Worm (Caenorhabditis elegans) whole organism, dauer: ENCODE measurements around the gene F48F5.8.

Experiments
- unc-62 ChIP-seq: sonication (generic microtip); optimal IDR thresholded peaks from 2 replicates; lab custom pipeline; 2017; ENCODE audit warnings: missing biosample characterization, missing genetic modification reagents, missing genetic modification characterization

F48F5.8 gene

ce11 chrV:20425183-20425400, at the start of gene F48F5.8, which contains the start of gene fce-2:
F48F5.8 (plus strand) TSS chrV:20425342.
fce-2 (plus strand) TSS chrV:20425301.
- TF ChIP-seq unc-62 (GFP tag; lab: Kevin White, UChicago): no peak

- no peak for TF ChIP-seq unc-62 (GFP tag; lab: Kevin White, UChicago)
Observed at ce11 chrV:20376070-20376469, 49.1 kb upstream of the F48F5.8 start.

- TF ChIP-seq unc-62 (GFP tag; lab: Kevin White, UChicago): no peak
Observed at ce11 chrV:20380320-20380719, 44.8 kb upstream of the F48F5.8 start, which contains the start of gene K02E2.6. K02E2.6 (plus strand) TSS chrV:20380561.

- no peak for TF ChIP-seq unc-62 (GFP tag; lab: Kevin White, UChicago)
Observed at ce11 chrV:20383065-20383609, 42.0 kb upstream of the F48F5.8 start, which contains the start of gene K02E2.11. K02E2.11 (plus strand) TSS chrV:20383315.

- no peak for TF ChIP-seq unc-62 (GFP tag; lab: Kevin White, UChicago)
Observed at ce11 chrV:20386942-20387341, 38.2 kb upstream of the F48F5.8 start, which contains the start of gene K02E2.7. K02E2.7 (minus strand) TSS chrV:20387042.

ce11 chrV:20387415-20387814, 37.7 kb upstream of the F48F5.8 start, which contains the start of gene F53H2.1:
F53H2.1 (plus strand) TSS chrV:20387715.
- TF ChIP-seq unc-62 (GFP tag; lab: Kevin White, UChicago): no peak

- no peak for TF ChIP-seq unc-62 (GFP tag; lab: Kevin White, UChicago)
Observed at ce11 chrV:20393773-20394172, 31.4 kb upstream of the F48F5.8 start, which contains the start of gene cnc-7. cnc-7 (plus strand) TSS chrV:20394073.

ce11 chrV:20399532-20400068, 25.5 kb upstream of the F48F5.8 start:
- no peak for TF ChIP-seq unc-62 (GFP tag; lab: Kevin White, UChicago)

ce11 chrV:20402842-20403241, 22.3 kb upstream of the F48F5.8 start:
- TF ChIP-seq unc-62 (GFP tag; lab: Kevin White, UChicago): no peak

ce11 chrV:20406817-20407216, 18.3 kb upstream of the F48F5.8 start:
- no peak for TF ChIP-seq unc-62 (GFP tag; lab: Kevin White, UChicago)

- no peak for TF ChIP-seq unc-62 (GFP tag; lab: Kevin White, UChicago)
Observed at ce11 chrV:20409016-20409415, 16.1 kb upstream of the F48F5.8 start.

- no peak for TF ChIP-seq unc-62 (GFP tag; lab: Kevin White, UChicago)
Observed at ce11 chrV:20410285-20410684, 14.9 kb upstream of the F48F5.8 start.

- TF ChIP-seq unc-62 (GFP tag; lab: Kevin White, UChicago): no peak
Observed at ce11 chrV:20411659-20412058, 13.5 kb upstream of the F48F5.8 start, which contains the start of gene F53H2.3. F53H2.3 (minus strand) TSS chrV:20411759.

- TF ChIP-seq unc-62 (GFP tag; lab: Kevin White, UChicago): no peak
Observed at ce11 chrV:20412225-20412624, 12.9 kb upstream of the F48F5.8 start.

ce11 chrV:20413426-20413825, 11.7 kb upstream of the F48F5.8 start:
- no peak for TF ChIP-seq unc-62 (GFP tag; lab: Kevin White, UChicago)

ce11 chrV:20413936-20414335, 11.2 kb upstream of the F48F5.8 start:
- TF ChIP-seq unc-62 (GFP tag; lab: Kevin White, UChicago): no peak

ce11 chrV:20415415-20415814, 9.7 kb upstream of the F48F5.8 start:
- TF ChIP-seq unc-62 (GFP tag; lab: Kevin White, UChicago): no peak
